Fruit fly (Drosophila melanogaster) whole organism, wandering third instar larva: Measurements from ENCODE around the gene yellow-h.

Experiments
- HLH106 ChIP-seq: fragments of 200-800 bp; optimal IDR thresholded peaks from 3 replicates; lab custom pipeline; 2019; ENCODE audit warnings: missing biosample characterization, mild to moderate bottlenecking, missing genetic modification characterization, moderate library complexity
- Hr78 ChIP-seq: fragments of >200 bp; optimal IDR thresholded peaks from 2 replicates; lab custom pipeline; 2017; ENCODE audit warnings: missing biosample characterization, missing genetic modification characterization
- Hr83 ChIP-seq: fragments of 200-300 bp; sonication (Bioruptor generic); optimal IDR thresholded peaks from 2 replicates; lab custom pipeline; 2016; ENCODE audit warnings: missing biosample characterization, mild to moderate bottlenecking, missing genetic modification characterization, moderate library complexity; ENCODE audit not compliant: poor library complexity, severe bottlenecking
- Rel ChIP-seq, 2 experiments: fragments of 200-800 bp; sonication (Bioruptor generic) in 1 of 2; optimal IDR thresholded peaks; 2 replicates in 1 of 2; 3 replicates in 1 of 2; lab custom pipeline; 2016 to 2019; ENCODE audit warnings: mild to moderate bottlenecking in 2 of 2, missing biosample characterization in 2 of 2, missing genetic modification characterization in 2 of 2, moderate library complexity in 1 of 2
- br ChIP-seq: fragments of 200-800 bp; sonication (Bioruptor generic); optimal IDR thresholded peaks from 2 replicates; lab custom pipeline; 2016; ENCODE audit warnings: missing biosample characterization, missing genetic modification characterization
- dl ChIP-seq, 2 experiments: fragments of 175-275, 200-275 bp in 1 of 2; fragments of 200-275 bp in 1 of 2; sonication (Bioruptor generic); optimal IDR thresholded peaks; lab custom pipeline; 2018; ENCODE audit warnings: mild to moderate bottlenecking in 2 of 2, missing biosample characterization in 2 of 2, missing genetic modification characterization in 2 of 2, moderate library complexity in 2 of 2; ENCODE audit not compliant: partially characterized antibody in 2 of 2, insufficient read depth in 1 of 2
- dmrt93B ChIP-seq: fragments of 200-800 bp; sonication (Bioruptor generic); optimal IDR thresholded peaks from 2 replicates; lab custom pipeline; 2018; ENCODE audit warnings: missing biosample characterization, mild to moderate bottlenecking, missing genetic modification characterization
- ey ChIP-seq: fragments of 200-800 bp; sonication (Bioruptor generic); optimal IDR thresholded peaks from 2 replicates; lab custom pipeline; 2016; ENCODE audit warnings: missing biosample characterization, missing genetic modification characterization
- foxo ChIP-seq, 2 experiments: fragments of 200-800 bp; sonication (Bioruptor generic); optimal IDR thresholded peaks; 2 replicates in 1 of 2; 3 replicates in 1 of 2; lab custom pipeline; 2016 to 2017; ENCODE audit warnings: missing biosample characterization in 2 of 2, missing genetic modification characterization in 2 of 2
- fru ChIP-seq: fragments of 200-800 bp; sonication (Bioruptor generic); optimal IDR thresholded peaks from 3 replicates; lab custom pipeline; 2016; ENCODE audit warnings: missing biosample characterization, mild to moderate bottlenecking, missing genetic modification characterization
- h ChIP-seq: fragments of 200-800 bp; sonication (Bioruptor generic); optimal IDR thresholded peaks from 3 replicates; lab custom pipeline; 2016; ENCODE audit warnings: missing biosample characterization, mild to moderate bottlenecking, missing genetic modification characterization
- lola ChIP-seq: fragments of >200 bp; optimal IDR thresholded peaks from 2 replicates; lab custom pipeline; 2017; ENCODE audit warnings: missing biosample characterization, missing genetic modification characterization
- pan ChIP-seq: fragments of >200 bp; optimal IDR thresholded peaks from 2 replicates; lab custom pipeline; 2017
- psq ChIP-seq: fragments of 200-800 bp; sonication (Bioruptor generic); optimal IDR thresholded peaks from 3 replicates; lab custom pipeline; 2017; ENCODE audit warnings: missing biosample characterization, mild to moderate bottlenecking, missing genetic modification characterization, moderate library complexity

- TF ChIP-seq pan (lab: Kevin White, UChicago) (no peak), Hr83 (no peak), br (GFP tag; lab: Kevin White, UChicago) (no peak), h (GFP tag; lab: Kevin White, UChicago) (no peak), ey (no peak), Hr78 (GFP tag; lab: Kevin White, UChicago) (peak; percentile 62), dmrt93B (no peak), Rel (GFP tag; optimal IDR thresholded peaks at IDR 0.05; lab: Kevin White, UChicago) (no peak), Rel (tag; optimal IDR thresholded peaks at IDR 0.05; lab: Kevin White, UChicago) (no peak), lola (no peak), dl (GFP tag; optimal IDR thresholded peaks at IDR 0.05; lab: Kevin White, UChicago; ENCODE audit: insufficient read depth in 1 of 2, partially characterized antibody in 2 of 2) (no peak), fru (GFP tag; lab: Kevin White, UChicago) (no peak), psq (GFP tag; lab: Kevin White, UChicago) (no peak), HLH106 (no peak), foxo (GFP tag; optimal IDR thresholded peaks at IDR 0.05; lab: Kevin White, UChicago) (no peak)
Observed at dm6 chr4:205671-206252, 22.0 kb upstream of the yellow-h start, which contains the start of gene CG31998.
